Fruit fly (Drosophila melanogaster): ENCODE results near the gene Syt4.

dm6 chr3R:7304455-7305088 lies 38.7 kb downstream of the Syt4 start, which contains the start of gene CG42544:
- no peak for TF ChIP-seq CG8478 (optimal IDR thresholded peaks at IDR 0.05)
- TF ChIP-seq CTCF (optimal IDR thresholded peaks at IDR 0.05) = peak; percentile 76 to 78

Data from S2 (cell line).